Fruit fly (Drosophila melanogaster) whole organism, larva: Measurements from ENCODE around the gene CG8260.
"Not testable (repeated sequence)": the region's sequence is repeated elsewhere in the genome, so short reads cannot be mapped to it uniquely, and the experiment has no call there.

Experiments used
- noc ChIP-seq: fragments of 200-800 bp; sonication (Bioruptor generic); optimal IDR thresholded peaks from 3 replicates; lab custom pipeline; 2019; ENCODE audit warnings: missing biosample characterization, mild to moderate bottlenecking, missing genetic modification characterization, moderate library complexity

Gene CG8260

dm6 chrX:15795951-15796443, 39.9 kb downstream of the CG8260 start, which contains the start of gene sordd1:
sordd1 (minus strand) TSS chrX:15796028.
- TF ChIP-seq noc (tag; lab: Kevin White, UChicago), result not testable (repeated sequence)

DNA sequence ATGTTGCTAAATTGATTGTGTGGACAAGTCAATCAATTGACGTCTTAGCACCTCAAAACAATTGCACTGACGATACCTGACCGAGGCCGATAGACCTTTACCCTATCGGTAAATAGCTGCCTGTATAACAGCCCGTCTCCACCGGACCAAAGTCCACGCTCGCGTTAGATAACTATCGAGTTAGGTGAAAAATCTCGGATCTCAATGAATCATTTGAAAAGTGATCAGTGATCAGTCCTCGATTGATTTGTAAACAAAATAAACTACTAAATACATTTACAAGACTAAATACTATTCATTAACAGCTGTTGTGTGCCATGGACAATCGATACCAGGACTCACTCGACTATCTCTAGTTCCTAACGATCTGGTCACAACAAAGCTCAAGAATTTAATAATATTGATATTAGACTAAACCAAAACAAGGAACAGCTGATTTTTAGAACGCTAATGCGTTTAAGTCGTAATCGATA, 43.0 kb downstream of the CG8260 start, which contains the start of the genes sordd2 and CG15602:
TSS of gene sordd2 (minus strand) at position 78 of the 473 bp plus-strand sequence.
TSS of gene CG15602 (plus strand) at position 342 of the 473 bp plus-strand sequence.
- TF ChIP-seq noc (tag; lab: Kevin White, UChicago), result not testable (repeated sequence)

DNA sequence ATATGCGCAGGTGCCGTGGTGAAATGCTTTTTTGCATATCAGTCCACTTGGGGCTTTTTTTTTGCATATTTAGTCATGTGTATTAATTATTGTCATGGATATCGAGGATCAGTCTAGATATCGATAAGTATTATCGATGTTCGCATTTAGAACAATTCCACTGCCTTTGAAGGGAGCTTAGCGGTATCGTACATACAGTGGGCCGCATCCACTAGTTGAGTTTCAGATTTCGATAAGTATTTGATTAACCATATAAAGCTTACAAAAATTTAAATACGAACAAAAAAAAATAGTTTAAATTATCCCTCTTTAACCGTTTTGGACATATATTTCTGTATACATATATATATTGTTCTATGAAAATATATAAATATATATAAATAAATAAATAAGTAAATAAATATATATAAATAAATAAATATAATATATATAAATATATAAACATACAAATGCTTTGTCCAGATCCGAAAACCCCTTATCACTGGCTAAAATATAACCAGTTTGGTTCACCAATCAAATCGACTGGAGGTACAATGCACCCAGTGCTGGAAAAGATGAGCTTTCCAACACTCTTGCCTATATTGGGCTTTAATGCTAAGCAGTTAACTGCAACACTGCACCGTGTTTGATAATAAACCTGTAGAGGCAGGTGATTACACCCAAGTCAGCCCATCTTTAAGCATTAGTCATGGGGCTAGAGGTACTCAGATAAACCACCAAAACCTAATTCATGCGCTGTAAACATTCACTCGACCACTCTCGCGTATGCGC, 46.9 kb downstream of the CG8260 start:
- no peak for TF ChIP-seq noc (tag; lab: Kevin White, UChicago)

DNA sequence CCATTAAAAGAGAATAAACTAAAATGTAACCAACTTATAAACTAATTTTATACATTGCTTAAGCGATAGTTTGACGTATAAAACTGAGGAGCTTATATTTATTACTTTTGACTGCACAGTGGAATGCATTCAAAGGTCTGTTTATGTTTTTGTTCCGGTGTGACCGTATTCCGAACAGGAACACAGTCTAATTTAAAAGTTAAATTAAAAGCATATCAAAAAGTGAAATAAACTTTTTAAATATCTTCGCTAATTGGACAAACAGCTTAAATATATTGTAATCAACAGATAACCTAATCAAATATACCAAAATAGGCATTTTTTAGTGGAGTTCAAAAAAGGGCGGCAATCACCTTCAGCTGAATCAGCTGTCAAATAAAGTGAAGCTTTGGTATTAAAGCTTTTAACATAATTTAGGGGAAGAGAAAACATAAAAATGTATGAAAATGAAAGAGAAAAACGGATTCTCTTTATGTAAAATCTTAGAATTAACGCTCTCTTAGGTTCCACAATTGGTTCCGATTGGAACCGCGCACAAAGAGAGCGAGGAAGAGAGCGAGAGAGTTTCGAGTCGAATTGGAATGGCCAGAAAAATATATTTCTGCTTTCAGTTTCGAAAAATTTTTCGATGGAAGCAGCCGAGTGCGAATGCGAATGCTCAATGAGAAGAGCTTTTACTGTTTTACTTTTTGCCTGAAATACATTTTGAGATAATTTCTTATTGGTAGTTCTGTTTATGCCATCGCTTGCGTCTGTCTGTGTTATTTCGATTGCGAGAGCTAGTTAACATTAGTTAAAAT, 47.8 kb downstream of the CG8260 start, which contains the start of the genes PGRP-LE and sd:
TSS of gene PGRP-LE (minus strand) at position 117 of the 800 bp plus-strand sequence.
TSS of gene sd (plus strand) at position 607 of the 800 bp plus-strand sequence.
- TF ChIP-seq noc (tag; lab: Kevin White, UChicago), result no peak

DNA sequence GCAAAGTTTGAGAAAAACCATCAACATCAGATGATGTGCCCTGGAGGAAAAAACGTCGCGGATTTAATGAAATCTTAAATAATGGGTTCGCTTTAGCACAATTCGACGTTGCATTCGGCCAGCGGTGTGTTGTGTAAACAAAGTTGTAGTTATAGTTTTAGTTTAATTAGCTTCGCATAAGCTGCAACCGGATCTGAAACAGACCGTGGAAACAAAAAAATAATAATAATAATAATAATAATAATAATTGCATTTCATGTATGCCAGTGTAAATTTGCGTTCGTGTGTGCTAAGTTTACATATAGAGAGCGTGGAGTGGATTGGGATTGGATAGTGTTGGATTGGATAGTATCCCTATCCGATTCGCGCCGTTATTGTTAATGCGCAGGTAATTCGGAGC, 48.7 kb downstream of the CG8260 start:
- TF ChIP-seq noc (tag; lab: Kevin White, UChicago), result no peak

- no peak for TF ChIP-seq noc (tag; lab: Kevin White, UChicago)
These were observed 49.4 kb downstream of the CG8260 start for dm6 chrX:15805523-15805922.
